Fruit fly (Drosophila melanogaster): Measurements from ENCODE around the gene mura.
A peak's percentile ranks its signal among the peaks of the same experiment; 100 is the strongest.

dm6 chr3R:9503329-9504088 lies 48.1 kb downstream of the mura start:
- no peak for TF ChIP-seq dan (GFP tag; IDR thresholded peaks at IDR 0.05)
- TF ChIP-seq Ets97D (GFP tag; optimal IDR thresholded peaks at IDR 0.05), result peak; percentile 35
- no peak for TF ChIP-seq CG9437 (GFP tag; optimal IDR thresholded peaks at IDR 0.05)
- TF ChIP-seq slbo (GFP tag; IDR thresholded peaks at IDR 0.05), result no peak
- TF ChIP-seq sens-2 (GFP tag; IDR thresholded peaks at IDR 0.05), result no peak
- no peak for TF ChIP-seq rib (GFP tag; IDR thresholded peaks at IDR 0.05)
- no peak for TF ChIP-seq pnt (GFP tag; optimal IDR thresholded peaks at IDR 0.05)
- no peak for TF ChIP-seq Usf (GFP tag; optimal IDR thresholded peaks at IDR 0.05)
- TF ChIP-seq twi (tag; optimal IDR thresholded peaks at IDR 0.05), result peak; percentile 99
- TF ChIP-seq gsb-n (tag; optimal IDR thresholded peaks at IDR 0.05), result no peak
- no peak for TF ChIP-seq sc (optimal IDR thresholded peaks at IDR 0.05)
- TF ChIP-seq sc (GFP tag; optimal IDR thresholded peaks at IDR 0.05), result no peak
- no peak for TF ChIP-seq CG8478 (optimal IDR thresholded peaks at IDR 0.05)
- no peak for TF ChIP-seq TFAM (GFP tag; optimal IDR thresholded peaks at IDR 0.05)
